Worm (Caenorhabditis elegans): ENCODE results near the gene W03F9.11.

DNA sequence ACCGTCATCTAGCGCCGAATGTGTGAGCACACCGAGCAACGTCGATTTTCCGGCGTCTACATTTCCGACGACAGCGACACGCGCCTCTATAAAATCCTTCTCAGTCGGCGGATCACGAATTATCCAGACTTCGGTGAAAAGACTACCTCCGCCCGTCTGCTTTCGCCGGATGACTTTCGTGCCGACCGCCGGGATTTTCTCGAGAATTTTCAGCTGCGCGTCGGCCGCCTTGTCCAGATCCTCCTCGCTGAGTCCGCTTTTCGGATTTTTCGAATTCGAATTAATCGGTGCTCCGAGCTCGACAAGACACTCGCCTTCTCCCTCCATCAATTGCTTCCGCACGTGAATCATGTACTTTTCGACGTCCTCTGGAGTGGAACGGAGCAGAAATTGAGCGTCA is 18.9 kb downstream of the W03F9.11 start:
- TF ChIP-seq fkh-10 (GFP tag; optimal IDR thresholded peaks at IDR 0.05): no peak
- TF ChIP-seq lin-11 (tag; optimal IDR thresholded peaks at IDR 0.05): no peak
- TF ChIP-seq pag-3 (tag; optimal IDR thresholded peaks at IDR 0.05; ENCODE audit: borderline replicate concordance): no peak
- no peak for TF ChIP-seq pros-1 (tag; optimal IDR thresholded peaks at IDR 0.05)
- TF ChIP-seq sox-4 (tag; optimal IDR thresholded peaks at IDR 0.05): no peak
- TF ChIP-seq nhr-11 (tag; optimal IDR thresholded peaks at IDR 0.05): no peak
- no peak for TF ChIP-seq ahr-1 (tag; optimal IDR thresholded peaks at IDR 0.05)
- no peak for TF ChIP-seq K09A11.1 (tag; optimal IDR thresholded peaks at IDR 0.05; ENCODE audit: insufficient read depth)
- TF ChIP-seq che-1 (tag; optimal IDR thresholded peaks at IDR 0.05): no peak
- TF ChIP-seq ceh-19 (GFP tag; optimal IDR thresholded peaks at IDR 0.05): no peak

Data from whole organism, late embryonic.